Fruit fly (Drosophila melanogaster) Kc167 (cell line): Measurements from ENCODE around the gene CG17593.

ENCODE experiments used
- Myc ChIP-seq: fragments of >200 bp; optimal IDR thresholded peaks from 2 replicates; lab custom pipeline; 2017; ENCODE audit warnings: missing external identifiers
- h ChIP-seq: fragments of >200 bp; optimal IDR thresholded peaks from 3 replicates; lab custom pipeline; 2018; ENCODE audit warnings: missing external identifiers
- insv ChIP-seq: fragments of >200 bp; optimal IDR thresholded peaks from 3 replicates; lab custom pipeline; 2018; ENCODE audit warnings: missing external identifiers
- ttk ChIP-seq: sonication (Bioruptor generic); optimal IDR thresholded peaks from 2 replicates; lab custom pipeline; 2017; ENCODE audit warnings: missing external identifiers

dm6 chr2L:3539412-3539743, 24.7 kb downstream of the CG17593 start:
- no peak for TF ChIP-seq insv (lab: Kevin White, UChicago)
- TF ChIP-seq h = no peak
- TF ChIP-seq Myc (lab: Kevin White, UChicago) = no peak
- no peak for TF ChIP-seq ttk (lab: Kevin White, UChicago)
